Fruit fly (Drosophila melanogaster): Measurements from ENCODE around the gene CG15042.

Gene CG15042

DNA sequence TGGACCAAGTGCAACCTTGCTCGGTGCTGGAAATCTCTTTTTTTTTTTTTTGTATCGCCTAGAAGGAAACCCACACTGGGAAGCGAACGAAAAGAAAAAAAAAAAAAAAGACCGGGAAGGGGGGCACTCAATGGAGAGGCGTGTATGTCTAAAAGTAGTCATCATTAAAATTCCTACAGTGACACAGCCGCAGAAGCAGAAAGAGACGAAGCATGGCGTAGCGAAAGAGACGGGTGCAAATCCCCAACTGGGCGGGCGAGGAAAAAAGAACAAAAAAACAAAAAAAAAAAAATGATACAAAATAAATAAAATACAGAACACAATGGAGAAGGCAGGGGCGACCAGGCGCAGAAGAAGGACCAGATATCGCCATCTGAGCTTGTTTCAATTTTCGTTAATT lies 16.7 kb upstream of the CG15042 start:
- TF ChIP-seq bsh (GFP tag; optimal IDR thresholded peaks at IDR 0.05) (peak in 1 of 2 experiments; percentile 68), sd (tag; optimal IDR thresholded peaks at IDR 0.05) (peak; percentile 39), CG4820 (GFP tag; optimal IDR thresholded peaks at IDR 0.05) (no peak), CG6813 (GFP tag; optimal IDR thresholded peaks at IDR 0.05) (no peak), nom (GFP tag; optimal IDR thresholded peaks at IDR 0.05) (peak; percentile 85)

DNA sequence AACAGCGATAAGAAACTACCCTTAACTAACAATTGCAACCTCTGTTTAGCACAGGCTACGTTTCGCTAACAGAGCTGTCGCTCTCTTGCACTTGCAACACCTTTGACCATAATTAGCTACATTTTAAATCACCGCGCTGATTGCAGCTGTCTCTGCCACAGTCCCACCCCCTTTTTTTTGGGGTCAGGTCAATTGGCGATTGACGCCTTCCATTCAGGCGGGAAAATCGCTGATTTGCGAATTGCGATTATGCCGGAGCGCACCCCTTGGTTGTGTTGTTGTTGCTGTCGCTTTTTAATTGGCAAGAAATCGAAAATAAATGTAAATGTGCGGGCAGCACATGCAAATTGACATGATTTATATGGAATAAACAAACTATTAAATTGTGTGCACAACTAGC lies 15.3 kb upstream of the CG15042 start:
- TF ChIP-seq Xbp1 (GFP tag; optimal IDR thresholded peaks at IDR 0.05) (no peak), CHES-1-like (GFP tag; optimal IDR thresholded peaks at IDR 0.05) (no peak), ash1 (GFP tag; optimal IDR thresholded peaks at IDR 0.05) (no peak), lilli (GFP tag; optimal IDR thresholded peaks at IDR 0.05) (no peak), CG12942 (GFP tag; optimal IDR thresholded peaks at IDR 0.05) (no peak), lov (optimal IDR thresholded peaks at IDR 0.05) (no peak), lov (GFP tag; IDR thresholded peaks at IDR 0.05) (no peak), insv (GFP tag; optimal IDR thresholded peaks at IDR 0.05) (no peak), CG2116 (GFP tag; optimal IDR thresholded peaks at IDR 0.05) (no peak), croc (GFP tag; conservative IDR thresholded peaks at IDR 0.05) (no peak), CG10366 (GFP tag; IDR thresholded peaks at IDR 0.05) (no peak), sens-2 (GFP tag; IDR thresholded peaks at IDR 0.05) (no peak), corto (GFP tag; optimal IDR thresholded peaks at IDR 0.05) (no peak), bowl (GFP tag; IDR thresholded peaks at IDR 0.05) (no peak), PHDP (tag; optimal IDR thresholded peaks at IDR 0.05) (no peak), CG32532 (GFP tag; IDR thresholded peaks at IDR 0.05) (no peak), hbn (GFP tag; IDR thresholded peaks at IDR 0.05; ENCODE audit: partially characterized antibody) (no peak), Oaz (GFP tag; IDR thresholded peaks at IDR 0.05) (no peak), rib (GFP tag; IDR thresholded peaks at IDR 0.05) (no peak), Tbp (GFP tag; optimal IDR thresholded peaks at IDR 0.05) (no peak), Neu2 (GFP tag; optimal IDR thresholded peaks at IDR 0.05; ENCODE audit: borderline replicate concordance) (no peak)

DNA sequence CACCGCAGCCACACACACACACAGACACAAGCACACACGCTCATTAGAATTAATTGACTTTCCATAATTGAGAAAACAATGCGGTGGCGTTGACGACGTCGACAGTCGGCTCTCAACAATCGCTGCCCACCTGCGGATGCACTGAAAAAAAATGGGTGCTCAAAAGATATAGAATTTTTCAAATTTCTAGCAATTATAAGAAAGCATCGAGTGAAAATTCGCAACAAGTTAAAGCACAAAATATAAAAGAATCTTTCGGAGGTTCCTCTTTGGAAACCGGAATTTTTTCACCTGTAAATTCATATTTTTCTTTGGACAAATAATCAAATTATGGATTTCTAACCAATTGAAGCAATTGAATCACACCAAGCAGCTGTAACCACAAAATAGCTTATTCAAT lies 13.8 kb upstream of the CG15042 start:
- no peak for TF ChIP-seq CG13424 (tag; optimal IDR thresholded peaks at IDR 0.05)
- TF ChIP-seq sens (GFP tag), result peak; percentile 91
- TF ChIP-seq bigmax (GFP tag; optimal IDR thresholded peaks at IDR 0.05), result no peak
- no peak for TF ChIP-seq insv (GFP tag; optimal IDR thresholded peaks at IDR 0.05)
- TF ChIP-seq disco-r (GFP tag; optimal IDR thresholded peaks at IDR 0.05), result no peak
- no peak for TF ChIP-seq Hmx (GFP tag; optimal IDR thresholded peaks at IDR 0.05)
- no peak for TF ChIP-seq Rx (GFP tag; IDR thresholded peaks at IDR 0.05)
- TF ChIP-seq CG10321 (GFP tag; IDR thresholded peaks at IDR 0.05), result no peak
- TF ChIP-seq dati (GFP tag; IDR thresholded peaks at IDR 0.05), result no peak
- TF ChIP-seq corto (GFP tag; optimal IDR thresholded peaks at IDR 0.05), result no peak
- TF ChIP-seq Jarid2 (GFP tag; optimal IDR thresholded peaks at IDR 0.05), result no peak
- TF ChIP-seq H2.0 (GFP tag; IDR thresholded peaks at IDR 0.05), result no peak
- TF ChIP-seq gsb (GFP tag; IDR thresholded peaks at IDR 0.05), result no peak
- no peak for TF ChIP-seq tna (GFP tag; IDR thresholded peaks at IDR 0.05; ENCODE audit: partially characterized antibody)
- no peak for TF ChIP-seq peb (GFP tag; IDR thresholded peaks at IDR 0.05)
- TF ChIP-seq CG1832 (GFP tag; optimal IDR thresholded peaks at IDR 0.05), result no peak
- TF ChIP-seq gt (GFP tag; IDR thresholded peaks at IDR 0.05), result no peak
- no peak for TF ChIP-seq CG11696 (GFP tag; IDR thresholded peaks at IDR 0.05)
- TF ChIP-seq CG11560 (tag; IDR thresholded peaks at IDR 0.05), result no peak
- no peak for TF ChIP-seq Awh (GFP tag; IDR thresholded peaks at IDR 0.05)
- TF ChIP-seq zfh2 (GFP tag; optimal IDR thresholded peaks at IDR 0.05), result no peak
- TF ChIP-seq btn (GFP tag; optimal IDR thresholded peaks at IDR 0.05), result no peak
- no peak for TF ChIP-seq Elba2 (GFP tag; optimal IDR thresholded peaks at IDR 0.05)
- TF ChIP-seq crp (GFP tag; optimal IDR thresholded peaks at IDR 0.05), result no peak
- no peak for TF ChIP-seq ind (GFP tag; optimal IDR thresholded peaks at IDR 0.05)
- TF ChIP-seq CG6254 (GFP tag; optimal IDR thresholded peaks at IDR 0.05), result peak; percentile 25
- TF ChIP-seq z (GFP tag; IDR thresholded peaks at IDR 0.05), result no peak
